Fruit fly (Drosophila melanogaster): ENCODE measurements around the gene CG34291.

DNA sequence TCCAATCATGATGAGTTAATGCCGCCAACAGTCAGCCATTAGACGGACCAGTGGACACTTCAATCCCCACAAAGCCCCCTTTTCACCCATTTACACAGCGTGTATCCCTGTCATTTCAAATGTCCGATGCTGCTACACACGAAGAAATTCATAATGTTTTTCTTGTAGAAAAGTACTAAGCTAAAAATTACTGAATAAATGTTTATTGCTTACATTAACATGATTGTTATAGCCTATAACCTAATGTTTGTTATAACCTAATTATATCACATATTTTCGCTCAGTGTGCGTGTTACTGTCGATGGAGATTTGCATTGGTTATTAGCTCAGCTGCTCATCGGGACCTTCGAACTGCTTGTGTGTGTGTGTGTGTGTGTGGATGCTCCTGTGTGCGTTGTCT is 11.0 kb upstream of the CG34291 start:
- no peak for TF ChIP-seq Dll (optimal IDR thresholded peaks at IDR 0.05)
- TF ChIP-seq CG8478 (optimal IDR thresholded peaks at IDR 0.05), result no peak
- no peak for TF ChIP-seq pan (optimal IDR thresholded peaks at IDR 0.05)

Measured in whole organism.